Worm (Caenorhabditis elegans): ENCODE results near the gene ceh-24.

Gene ceh-24

ce11 chrV:13863700-13864099 lies 50.7 kb downstream of the ceh-24 start:
- no peak for TF ChIP-seq gmeb-2 (tag; optimal IDR thresholded peaks at IDR 0.05)
- TF ChIP-seq C38D4.7 (GFP tag; optimal IDR thresholded peaks at IDR 0.05): no peak
- TF ChIP-seq K02D7.2 (tag; optimal IDR thresholded peaks at IDR 0.05): no peak
- no peak for TF ChIP-seq unc-42 (tag; optimal IDR thresholded peaks at IDR 0.05)
- no peak for TF ChIP-seq pag-3 (tag; optimal IDR thresholded peaks at IDR 0.05; ENCODE audit: borderline replicate concordance)
- TF ChIP-seq nfya-1 (tag; optimal IDR thresholded peaks at IDR 0.05): no peak
- TF ChIP-seq F13H6.1 (tag; optimal IDR thresholded peaks at IDR 0.05): no peak
- TF ChIP-seq ztf-16 (tag; optimal IDR thresholded peaks at IDR 0.05): no peak
- no peak for TF ChIP-seq madf-2 (tag; optimal IDR thresholded peaks at IDR 0.05)
- no peak for TF ChIP-seq pha-4 (tag; optimal IDR thresholded peaks at IDR 0.05)
- TF ChIP-seq sox-4 (tag; optimal IDR thresholded peaks at IDR 0.05): no peak
- no peak for TF ChIP-seq ceh-22 (tag; optimal IDR thresholded peaks at IDR 0.05)
- no peak for TF ChIP-seq odd-2 (tag; optimal IDR thresholded peaks at IDR 0.05)

Measured in whole organism, late embryonic.